Worm (Caenorhabditis elegans) whole organism, mixed stage, embryonic: ENCODE data around the gene C08E8.2.

Experiments used
- ceh-83 ChIP-seq: fragments of 200-800 bp; sonication (Bioruptor generic); optimal IDR thresholded peaks from 2 replicates; lab custom pipeline; 2018; ENCODE audit warnings: mild to moderate bottlenecking, missing genetic modification characterization, missing compliant biosample characterization
- ces-1 ChIP-seq: fragments of 150-350 bp; optimal IDR thresholded peaks from 2 replicates; lab custom pipeline; 2014; ENCODE audit warnings: missing biosample characterization, missing genetic modification reagents, missing genetic modification characterization
- elt-3 ChIP-seq: fragments of 150-350 bp; optimal IDR thresholded peaks from 2 replicates; lab custom pipeline; 2014; ENCODE audit warnings: missing biosample characterization, missing genetic modification characterization
- lin-32 ChIP-seq: fragments of 200-800 bp; sonication (Bioruptor generic); optimal IDR thresholded peaks from 2 replicates; lab custom pipeline; 2018; ENCODE audit warnings: mild to moderate bottlenecking, missing genetic modification characterization, missing compliant biosample characterization
- nhr-28 ChIP-seq: fragments of 150-350 bp; optimal IDR thresholded peaks from 2 replicates; lab custom pipeline; 2014; ENCODE audit warnings: missing biosample characterization, missing genetic modification characterization
- nhr-76 ChIP-seq: sonication (generic microtip); optimal IDR thresholded peaks from 2 replicates; lab custom pipeline; 2017; ENCODE audit warnings: missing biosample characterization, missing genetic modification characterization
- sptf-1 ChIP-seq: sonication (generic microtip); optimal IDR thresholded peaks from 2 replicates; lab custom pipeline; 2017; ENCODE audit warnings: mild to moderate bottlenecking, missing genetic modification characterization, moderate library complexity, missing compliant biosample characterization
- unc-39 ChIP-seq: fragments of 150-350 bp; optimal IDR thresholded peaks from 2 replicates; lab custom pipeline; 2014; ENCODE audit warnings: missing biosample characterization, missing genetic modification characterization
- unc-62 ChIP-seq: fragments of 150-350 bp; optimal IDR thresholded peaks from 2 replicates; lab custom pipeline; 2014; ENCODE audit warnings: missing biosample characterization, missing genetic modification reagents, missing genetic modification characterization
- zip-8 ChIP-seq: fragments of 150-350 bp; optimal IDR thresholded peaks from 2 replicates; lab custom pipeline; 2014; ENCODE audit warnings: missing biosample characterization, missing genetic modification characterization
- ztf-11 ChIP-seq: fragments of 150-350 bp; optimal IDR thresholded peaks from 2 replicates; lab custom pipeline; 2014; ENCODE audit warnings: missing biosample characterization, missing genetic modification characterization

DNA sequence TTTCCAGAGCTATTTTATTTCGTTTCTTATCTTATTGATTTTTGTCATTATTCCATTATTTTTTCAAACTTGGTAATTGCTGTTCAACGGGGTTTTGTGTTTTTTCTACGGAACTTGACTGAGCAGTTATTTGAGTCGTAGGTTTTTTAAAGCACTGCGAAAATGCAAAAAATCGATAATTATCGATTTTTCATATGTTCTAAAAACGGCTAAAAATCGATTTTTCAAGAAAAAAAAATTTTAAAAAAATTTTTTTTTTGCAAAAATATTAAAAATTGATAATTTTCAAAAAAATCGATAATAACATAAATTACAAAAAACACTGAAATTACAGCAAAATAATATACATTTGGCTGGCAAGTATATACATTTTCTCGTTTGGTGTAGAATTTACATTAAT lies 19.9 kb upstream of the C08E8.2 start:
- no peak for TF ChIP-seq ztf-11 (tag; lab: Kevin White, UChicago)
- no peak for TF ChIP-seq unc-62 (GFP tag; lab: Kevin White, UChicago)
- no peak for TF ChIP-seq ces-1 (GFP tag; lab: Kevin White, UChicago)
- TF ChIP-seq lin-32 (GFP tag; lab: Kevin White, UChicago), result no peak
- TF ChIP-seq nhr-28 (tag; lab: Kevin White, UChicago), result no peak
- TF ChIP-seq sptf-1, result no peak
- no peak for TF ChIP-seq nhr-76 (tag; lab: Kevin White, UChicago)
- TF ChIP-seq unc-39 (tag; lab: Kevin White, UChicago), result no peak
- TF ChIP-seq elt-3 (tag; lab: Kevin White, UChicago), result no peak
- TF ChIP-seq ceh-83 (GFP tag; lab: Kevin White, UChicago), result no peak
- no peak for TF ChIP-seq zip-8 (tag; lab: Kevin White, UChicago)
